Worm (Caenorhabditis elegans): ENCODE results near the gene hlh-15.

Gene hlh-15

DNA sequence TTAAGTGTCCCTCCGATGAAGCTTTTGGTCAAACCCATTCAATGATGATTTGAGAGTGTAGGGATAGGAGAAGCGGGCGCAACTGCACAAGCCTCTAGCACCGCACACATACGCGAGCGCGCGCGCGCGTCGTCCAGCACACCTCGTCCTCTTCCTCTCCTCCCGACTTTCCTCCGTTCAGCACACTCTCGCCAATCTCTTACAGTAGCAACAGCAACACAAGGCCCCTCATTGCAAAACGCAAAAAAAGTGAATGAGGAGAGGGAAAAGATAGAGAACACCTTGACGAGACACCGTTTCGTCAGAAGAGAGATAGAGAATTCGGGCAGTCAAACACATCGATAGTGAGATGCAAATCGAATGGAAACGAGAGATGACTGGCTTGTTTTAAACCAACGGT, 19.3 kb upstream of the hlh-15 start (continued):
- no peak for TF ChIP-seq ces-1 (GFP tag; optimal IDR thresholded peaks at IDR 0.05)
- 0 out of 2 replicates have a peak, but pooled peaks have one; percentile 27 for TF ChIP-seq lin-1 (GFP tag; IDR thresholded peaks at IDR 0.05)
- TF ChIP-seq lir-3 (tag; optimal IDR thresholded peaks at IDR 0.05): no peak
- TF ChIP-seq F26F4.8 (GFP tag; conservative IDR thresholded peaks at IDR 0.05): no peak
- TF ChIP-seq dmd-6 (GFP tag; IDR thresholded peaks at IDR 0.05): peak; percentile 63
- TF ChIP-seq nhr-102 (tag; optimal IDR thresholded peaks at IDR 0.05): peak; percentile 36
- TF ChIP-seq F44E2.7 (GFP tag; IDR thresholded peaks at IDR 0.05): no peak
- TF ChIP-seq attf-4 (tag; optimal IDR thresholded peaks at IDR 0.05): no peak
- no peak for TF ChIP-seq T26A8.4 (GFP tag; IDR thresholded peaks at IDR 0.05)
- TF ChIP-seq fos-1 (tag; optimal IDR thresholded peaks at IDR 0.05): no peak
- TF ChIP-seq dmd-8 (GFP tag; IDR thresholded peaks at IDR 0.05): no peak
- TF ChIP-seq mes-2 (tag; optimal IDR thresholded peaks at IDR 0.05; ENCODE audit: poor library complexity, severe bottlenecking): peak; percentile 51
- no peak for TF ChIP-seq cey-2 (tag; optimal IDR thresholded peaks at IDR 0.05; ENCODE audit: borderline replicate concordance, insufficient read depth)
- TF ChIP-seq lim-7 (GFP tag; IDR thresholded peaks at IDR 0.05): no peak
- no peak for TF ChIP-seq nhr-48 (tag; optimal IDR thresholded peaks at IDR 0.05)
- no peak for TF ChIP-seq php-3 (GFP tag; IDR thresholded peaks at IDR 0.05)
- peak; percentile 51 for TF ChIP-seq rbr-2 (tag; optimal IDR thresholded peaks at IDR 0.05)
- no peak for TF ChIP-seq lin-15B (tag; optimal IDR thresholded peaks at IDR 0.05)
- no peak for TF ChIP-seq lin-38 (GFP tag; IDR thresholded peaks at IDR 0.05)
- TF ChIP-seq vab-7 (GFP tag; IDR thresholded peaks at IDR 0.05): no peak
- TF ChIP-seq set-16 (GFP tag; IDR thresholded peaks at IDR 0.05): peak; percentile 96
- no peak for TF ChIP-seq nhr-111 (GFP tag; optimal IDR thresholded peaks at IDR 0.05)
- TF ChIP-seq F37D6.2 (tag; optimal IDR thresholded peaks at IDR 0.05): peak; percentile 5
- TF ChIP-seq nhr-11 (tag; optimal IDR thresholded peaks at IDR 0.05): peak; percentile 1
- TF ChIP-seq ceh-44 (GFP tag; IDR thresholded peaks at IDR 0.05): no peak
- TF ChIP-seq dmd-9 (GFP tag; IDR thresholded peaks at IDR 0.05): no peak
- TF ChIP-seq lin-13 (GFP tag; optimal IDR thresholded peaks at IDR 0.05): peak; percentile 66
- TF ChIP-seq Y5F2A.4 (GFP tag; optimal IDR thresholded peaks at IDR 0.05): no peak
- TF ChIP-seq pqm-1 (tag; optimal IDR thresholded peaks at IDR 0.05): peak; percentile 50
- TF ChIP-seq Y75B8A.6 (GFP tag; IDR thresholded peaks at IDR 0.05): no peak
- TF ChIP-seq nhr-6 (tag; optimal IDR thresholded peaks at IDR 0.05): peak; percentile 47
- no peak for TF ChIP-seq gei-8 (GFP tag; optimal IDR thresholded peaks at IDR 0.05)
- TF ChIP-seq nhr-10 (tag; optimal IDR thresholded peaks at IDR 0.05): no peak
- no peak for TF ChIP-seq nhr-25 (tag; optimal IDR thresholded peaks at IDR 0.05; ENCODE audit: borderline replicate concordance, insufficient read depth)
- no peak for TF ChIP-seq T20F7.1 (GFP tag; optimal IDR thresholded peaks at IDR 0.05)
- TF ChIP-seq pha-4 (GFP tag; IDR thresholded peaks at IDR 0.05): peak; percentile 7; the same call in 1 of the 2 replicates
- TF ChIP-seq pha-4 (tag; optimal IDR thresholded peaks at IDR 0.05): peak; percentile 51
- TF ChIP-seq zip-2 (tag; optimal IDR thresholded peaks at IDR 0.05): no peak
- TF ChIP-seq zag-1 (tag; optimal IDR thresholded peaks at IDR 0.05): no peak
- TF ChIP-seq mxl-2 (GFP tag; conservative IDR thresholded peaks at IDR 0.05): no peak
- TF ChIP-seq Y105C5A.15 (GFP tag; IDR thresholded peaks at IDR 0.05): no peak
- TF ChIP-seq madf-5 (GFP tag; IDR thresholded peaks at IDR 0.05): no peak
- no peak for TF ChIP-seq duxl-1 (tag; optimal IDR thresholded peaks at IDR 0.05; ENCODE audit: poor library complexity)
- no peak for TF ChIP-seq daf-16 (GFP tag; optimal IDR thresholded peaks at IDR 0.05)
- TF ChIP-seq daf-16 (tag; optimal IDR thresholded peaks at IDR 0.05): no peak
- TF ChIP-seq nhr-42 (GFP tag; IDR thresholded peaks at IDR 0.05): no peak
- TF ChIP-seq dpl-1 (GFP tag; optimal IDR thresholded peaks at IDR 0.05): peak; percentile 15
- TF ChIP-seq madf-9 (GFP tag; conservative IDR thresholded peaks at IDR 0.05): peak; percentile 58
- peak in 1 of 2 experiments; percentile 16 for TF ChIP-seq hif-1 (tag; optimal IDR thresholded peaks at IDR 0.05)
- TF ChIP-seq unc-130 (GFP tag; optimal IDR thresholded peaks at IDR 0.05): no peak
- peak; percentile 83 for TF ChIP-seq mep-1 (tag; optimal IDR thresholded peaks at IDR 0.05)
- TF ChIP-seq egl-27 (tag; optimal IDR thresholded peaks at IDR 0.05): no peak

Measured in whole organism, L4 larva.